Worm (Caenorhabditis elegans): Measurements from ENCODE around the gene Y52D5A.2.

ce11 chrIV:5462820-5463219, 1.5 kb downstream of the Y52D5A.2 start:
- TF ChIP-seq snpc-4 (tag; optimal IDR thresholded peaks at IDR 0.05) (no peak), nhr-12 (tag; optimal IDR thresholded peaks at IDR 0.05) (no peak), ama-1 (optimal IDR thresholded peaks at IDR 0.05) (no peak), lsy-2 (tag; optimal IDR thresholded peaks at IDR 0.05) (no peak), skn-1 (tag; optimal IDR thresholded peaks at IDR 0.05) (no peak), mab-5 (tag; optimal IDR thresholded peaks at IDR 0.05) (no peak), nhr-11 (tag; optimal IDR thresholded peaks at IDR 0.05) (no peak), aly-2 (tag; optimal IDR thresholded peaks at IDR 0.05) (no peak), blmp-1 (tag; optimal IDR thresholded peaks at IDR 0.05; ENCODE audit: insufficient read depth) (no peak), unc-62 (GFP tag; optimal IDR thresholded peaks at IDR 0.05) (no peak), alr-1 (tag; optimal IDR thresholded peaks at IDR 0.05) (no peak), peb-1 (tag; optimal IDR thresholded peaks at IDR 0.05) (no peak), unc-39 (tag; optimal IDR thresholded peaks at IDR 0.05) (no peak), nhr-129 (tag; optimal IDR thresholded peaks at IDR 0.05) (no peak)

Measured in whole organism, L2 larva.